Worm (Caenorhabditis elegans): ENCODE results near the gene npr-41.

- TF ChIP-seq ama-1 (optimal IDR thresholded peaks at IDR 0.05), result no peak
- no peak for TF ChIP-seq ceh-9 (tag; optimal IDR thresholded peaks at IDR 0.05)
- TF ChIP-seq pqm-1 (tag; optimal IDR thresholded peaks at IDR 0.05), result no peak
- no peak for TF ChIP-seq pros-1 (tag; optimal IDR thresholded peaks at IDR 0.05)
- TF ChIP-seq odd-2 (tag; optimal IDR thresholded peaks at IDR 0.05), result no peak
- TF ChIP-seq eyg-1 (tag; optimal IDR thresholded peaks at IDR 0.05), result no peak
- TF ChIP-seq C38D4.7 (GFP tag; optimal IDR thresholded peaks at IDR 0.05), result no peak
- TF ChIP-seq dve-1 (tag; optimal IDR thresholded peaks at IDR 0.05), result no peak
These were observed 2.4 kb downstream of the npr-41 start for ce11 chrII:11512921-11513320.
